Worm (Caenorhabditis elegans) whole organism, L4 larva: ENCODE data around the gene col-89.

Source experiments
- Y48G9A.11 ChIP-seq: fragments of 200-800 bp; sonication (Bioruptor generic); IDR thresholded peaks from 2 replicates; pipeline ENCODE4 v1.3.6; 2022; ENCODE audit warnings: missing genetic modification reagents, missing genetic modification characterization, missing compliant biosample characterization
- ctbp-1 ChIP-seq: fragments of 200-800 bp; sonication (Bioruptor generic); IDR thresholded peaks from 2 replicates; pipeline ENCODE4 v1.3.6; 2022; ENCODE audit warnings: missing genetic modification reagents, missing genetic modification characterization, missing compliant biosample characterization
- dpl-1 ChIP-seq: fragments of 150-350 bp; optimal IDR thresholded peaks from 2 replicates; lab custom pipeline; 2014; ENCODE audit warnings: missing biosample characterization, missing genetic modification reagents, missing genetic modification characterization
- egl-27 ChIP-seq: sonication (generic microtip); optimal IDR thresholded peaks from 3 replicates; lab custom pipeline; 2017; ENCODE audit warnings: missing biosample characterization, missing genetic modification reagents, missing genetic modification characterization
- fos-1 ChIP-seq: fragments of 150-350 bp; optimal IDR thresholded peaks from 2 replicates; lab custom pipeline; 2014; ENCODE audit warnings: missing biosample characterization, missing genetic modification characterization
- jun-1 ChIP-seq: fragments of 150-350 bp; optimal IDR thresholded peaks from 2 replicates; lab custom pipeline; 2014; ENCODE audit warnings: missing biosample characterization, missing genetic modification reagents, missing genetic modification characterization
- lin-39 ChIP-seq: fragments of 150-350 bp; optimal IDR thresholded peaks from 2 replicates; lab custom pipeline; 2014; ENCODE audit warnings: missing biosample characterization, missing genetic modification reagents, missing genetic modification characterization
- mdl-1 ChIP-seq, 2 experiments: fragments of 150-350 bp in 1 of 2; sonication (generic microtip) in 1 of 2; optimal IDR thresholded peaks; 2 replicates each; lab custom pipeline; 2014 to 2017; ENCODE audit warnings: missing biosample characterization in 2 of 2, missing genetic modification characterization in 2 of 2
- nhr-76 ChIP-seq: fragments of 150-350 bp; optimal IDR thresholded peaks from 2 replicates; lab custom pipeline; 2014; ENCODE audit warnings: missing biosample characterization, missing genetic modification characterization
- unc-39 ChIP-seq: sonication (generic microtip); optimal IDR thresholded peaks from 2 replicates; lab custom pipeline; 2017; ENCODE audit warnings: missing biosample characterization, missing genetic modification characterization
- unc-62 ChIP-seq, 3 experiments: fragments of 150-350 bp in 1 of 3; sonication (generic microtip); optimal IDR thresholded peaks in 2 of 3; peaks in 1 of 3; 1 replicate in 1 of 3; 2 replicates in 2 of 3; lab custom pipeline; 2014 to 2017; ENCODE audit warnings: missing biosample characterization in 3 of 3, missing genetic modification characterization in 3 of 3, missing genetic modification reagents in 3 of 3, missing genotype in 1 of 3
- ztf-11 ChIP-seq: fragments of 150-350 bp; optimal IDR thresholded peaks from 2 replicates; lab custom pipeline; 2014; ENCODE audit warnings: missing biosample characterization, missing genetic modification characterization

- TF ChIP-seq ztf-11 (tag; lab: Kevin White, UChicago) (no peak), nhr-76 (tag; lab: Kevin White, UChicago) (no peak), egl-27 (tag; lab: Kevin White, UChicago) (no peak), dpl-1 (GFP tag; lab: Kevin White, UChicago) (no peak), unc-39 (tag; lab: Kevin White, UChicago) (no peak), unc-62 (GFP tag; optimal IDR thresholded peaks at IDR 0.05 in 1 of 2; lab: Kevin White, UChicago) (no peak), unc-62 (tag; optimal IDR thresholded peaks at IDR 0.05; lab: Kevin White, UChicago) (no peak), Y48G9A.11 (GFP tag; lab: Robert Waterston, UW) (no peak), ctbp-1 (GFP tag; lab: Robert Waterston, UW) (no peak), fos-1 (tag; lab: Kevin White, UChicago) (no peak), lin-39 (tag; lab: Kevin White, UChicago) (no peak), jun-1 (no peak), mdl-1 (tag; optimal IDR thresholded peaks at IDR 0.05; lab: Kevin White, UChicago) (no peak)
These were observed 17.5 kb downstream of the col-89 start, which contains the start of gene B0393.5 for ce11 chrIII:4765474-4765873.
